Fruit fly (Drosophila melanogaster): ENCODE measurements around the gene CG46509.
"Not testable (repeated sequence)": the region's sequence is repeated elsewhere in the genome, so short reads cannot be mapped to it uniquely, and the experiment has no call there.

DNA sequence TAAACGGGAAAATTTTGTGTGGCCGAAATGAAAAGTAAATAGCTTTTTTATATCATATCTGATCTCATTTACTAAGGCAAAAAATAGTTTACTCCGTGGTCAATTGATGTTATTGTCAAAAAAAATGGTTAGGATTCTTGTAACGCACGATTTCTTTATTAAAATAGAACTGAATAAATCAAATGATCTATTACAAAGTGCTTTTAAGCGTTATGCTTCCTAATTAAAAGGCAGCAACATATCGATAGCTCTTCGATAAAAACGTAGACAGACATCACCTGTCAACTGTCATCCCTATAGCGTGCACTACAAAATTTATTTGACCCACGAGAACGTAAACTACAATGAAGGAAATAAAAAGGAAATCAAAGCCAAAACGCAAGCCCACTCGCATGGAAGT, 29.7 kb upstream of the CG46509 start, which contains the start of gene CG40813:
- not testable (repeated sequence) for TF ChIP-seq CG8478, CTCF (optimal IDR thresholded peaks at IDR 0.05)

Data from S2 (cell line).